Worm (Caenorhabditis elegans) whole organism, young adult: ENCODE results near the gene fos-1.

Source experiments
- Y67H2A.10 ChIP-seq: fragments of 200-800 bp; sonication (Bioruptor generic); conservative IDR thresholded peaks from 2 replicates; pipeline ENCODE4 v1.3.6; 2022; ENCODE audit warnings: missing genetic modification reagents, missing genetic modification characterization, missing compliant biosample characterization
- hrde-1 ChIP-seq: sonication (generic microtip); optimal IDR thresholded peaks from 2 replicates; lab custom pipeline; 2016; ENCODE audit warnings: missing genetic modification characterization, mild to moderate bottlenecking, missing compliant biosample characterization, moderate library complexity, missing genotype, missing genetic modification reagents, borderline replicate concordance
- ztf-25 ChIP-seq: fragments of 200-800 bp; sonication (Bioruptor generic); IDR thresholded peaks from 2 replicates; pipeline ENCODE4 v1.3.6; 2022; ENCODE audit warnings: missing genetic modification reagents, missing genetic modification characterization, missing compliant biosample characterization

DNA sequence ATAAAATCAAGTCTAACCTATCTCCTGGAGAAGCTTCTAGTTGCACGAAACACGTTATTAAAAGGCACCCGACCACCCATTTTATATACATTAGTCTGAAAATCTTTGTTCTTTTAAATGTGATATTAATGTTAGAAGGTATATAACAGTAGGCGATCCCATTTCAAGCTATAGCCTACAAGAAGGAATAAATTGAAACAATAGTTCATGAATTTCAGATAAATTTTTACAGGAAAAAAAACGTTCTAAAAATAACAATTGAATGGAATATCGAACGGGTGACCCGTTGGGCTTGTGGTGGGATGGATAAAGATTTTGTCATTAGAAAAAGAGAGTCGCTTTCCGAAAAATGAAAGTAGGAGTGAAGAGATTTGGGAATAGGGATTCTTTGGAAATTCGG lies 44.4 kb downstream of the fos-1 start, which contains the start of gene pgap-3:
- TF ChIP-seq hrde-1, result no peak
- TF ChIP-seq ztf-25 (GFP tag; lab: Robert Waterston, UW), result no peak
- TF ChIP-seq Y67H2A.10, result no peak
